Fruit fly (Drosophila melanogaster) whole organism, embryonic: ENCODE measurements around the gene MED25.

Experiments used
- BEAF-32 ChIP-seq: fragments of 200-800 bp; sonication (Bioruptor generic); optimal IDR thresholded peaks from 3 replicates; lab custom pipeline; 2017; ENCODE audit warnings: missing biosample characterization, missing genetic modification characterization, mild to moderate bottlenecking, moderate library complexity, missing genetic modification reagents
- Bgb ChIP-seq: fragments of 200-800 bp; sonication (Bioruptor generic); IDR thresholded peaks from 2 replicates; pipeline ENCODE4 v1.3.6; 2022; ENCODE audit warnings: missing biosample characterization, missing genetic modification characterization; ENCODE audit not compliant: partially characterized antibody
- CG12071 ChIP-seq: fragments of 200-800 bp; sonication (Bioruptor generic); optimal IDR thresholded peaks from 3 replicates; lab custom pipeline; 2018; ENCODE audit warnings: missing biosample characterization, mild to moderate bottlenecking, missing genetic modification characterization
- CG12219 ChIP-seq: fragments of 200-800 bp; sonication (Bioruptor generic); optimal IDR thresholded peaks from 3 replicates; lab custom pipeline; 2018; ENCODE audit warnings: missing biosample characterization, mild to moderate bottlenecking, missing genetic modification characterization
- CG13775 ChIP-seq: fragments of 200-800 bp; sonication (Bioruptor generic); optimal IDR thresholded peaks from 3 replicates; lab custom pipeline; 2017; ENCODE audit warnings: missing biosample characterization, mild to moderate bottlenecking, missing genetic modification characterization
- CG14667 ChIP-seq: fragments of 200-800 bp; sonication (Bioruptor generic); IDR thresholded peaks from 2 replicates; pipeline ENCODE4 v1.3.6; 2022; ENCODE audit warnings: missing biosample characterization, missing genetic modification characterization
- CG14860 ChIP-seq: fragments of 200-800 bp; sonication (Bioruptor generic); IDR thresholded peaks from 3 replicates; pipeline ENCODE4 v1.3.6; 2022; ENCODE audit warnings: missing biosample characterization, missing genetic modification characterization; ENCODE audit not compliant: partially characterized antibody
- CG16779 ChIP-seq: fragments of 200-800 bp; sonication (Bioruptor generic); IDR thresholded peaks from 2 replicates; pipeline ENCODE4 v1.3.6; 2022; ENCODE audit warnings: missing biosample characterization, missing genetic modification characterization
- CG18764 ChIP-seq: fragments of 200-800 bp; sonication (Bioruptor generic); optimal IDR thresholded peaks from 3 replicates; lab custom pipeline; 2016; ENCODE audit warnings: missing biosample characterization, missing genetic modification characterization
- CG31224 ChIP-seq: fragments of 200-800 bp; sonication (Bioruptor generic); IDR thresholded peaks from 2 replicates; pipeline ENCODE4 v1.3.6; 2022; ENCODE audit warnings: missing biosample characterization, missing genetic modification characterization
- CG31388 ChIP-seq: fragments of 200-800 bp; sonication (Bioruptor generic); optimal IDR thresholded peaks from 2 replicates; lab custom pipeline; 2016; ENCODE audit warnings: missing biosample characterization, missing genetic modification characterization
- CG34376 ChIP-seq: fragments of 200-800 bp; sonication (Bioruptor generic); optimal IDR thresholded peaks from 2 replicates; lab custom pipeline; 2018; ENCODE audit warnings: missing biosample characterization, mild to moderate bottlenecking, missing genetic modification characterization
- CG6272 ChIP-seq: fragments of 200-800 bp; sonication (Bioruptor generic); IDR thresholded peaks from 2 replicates; pipeline ENCODE4 v1.3.6; 2022; ENCODE audit warnings: missing biosample characterization, missing genetic modification characterization
- CG7556 ChIP-seq: fragments of 200-800 bp; sonication (Bioruptor generic); optimal IDR thresholded peaks from 2 replicates; lab custom pipeline; 2017; ENCODE audit warnings: missing biosample characterization, mild to moderate bottlenecking, missing genetic modification characterization
- D19A ChIP-seq: fragments of 200-800 bp; optimal IDR thresholded peaks from 3 replicates; lab custom pipeline; 2019; ENCODE audit warnings: missing biosample characterization, mild to moderate bottlenecking, missing genetic modification characterization, moderate library complexity
- Dbx ChIP-seq: fragments of 200-800 bp; sonication (Bioruptor generic); IDR thresholded peaks from 3 replicates; pipeline ENCODE4 v1.3.6; 2022; ENCODE audit warnings: missing biosample characterization, missing genetic modification characterization
- E2f1 ChIP-seq: fragments of 200-800 bp; sonication (Bioruptor generic); IDR thresholded peaks from 2 replicates; pipeline ENCODE4 v1.3.6; 2022; ENCODE audit warnings: missing biosample characterization, missing genetic modification characterization
- Elba2 ChIP-seq: fragments of 200-800 bp; sonication (Bioruptor generic); optimal IDR thresholded peaks from 3 replicates; lab custom pipeline; 2016; ENCODE audit warnings: missing biosample characterization, missing genetic modification characterization
- HLH54F ChIP-seq: fragments of 200-800 bp; sonication (Bioruptor generic); optimal IDR thresholded peaks from 3 replicates; lab custom pipeline; 2016; ENCODE audit warnings: missing biosample characterization, missing genetic modification characterization
- Hr39 ChIP-seq: fragments of >200 bp; optimal IDR thresholded peaks from 2 replicates; lab custom pipeline; 2017
- Lim3 ChIP-seq: fragments of 200-800 bp; sonication (Bioruptor generic); IDR thresholded peaks from 2 replicates; pipeline ENCODE4 v1.3.6; 2022; ENCODE audit warnings: missing biosample characterization, missing genetic modification characterization
- MESR4 ChIP-seq: fragments of 200-800 bp; sonication (Bioruptor generic); optimal IDR thresholded peaks from 2 replicates; lab custom pipeline; 2018; ENCODE audit warnings: missing biosample characterization, mild to moderate bottlenecking, missing genetic modification characterization, moderate library complexity
- MTF-1 ChIP-seq: fragments of 200-800 bp; sonication (Bioruptor generic); optimal IDR thresholded peaks from 2 replicates; lab custom pipeline; 2018; ENCODE audit warnings: missing biosample characterization, mild to moderate bottlenecking, missing genetic modification characterization, borderline replicate concordance
- Med ChIP-seq: fragments of 200-800 bp; sonication (Bioruptor generic); peaks from one replicate; lab custom pipeline; 2016; ENCODE audit warnings: missing biosample characterization, missing genetic modification characterization, mild to moderate bottlenecking, inconsistent platforms, moderate library complexity
- Mrtf ChIP-seq: fragments of 200-800 bp; sonication (Bioruptor generic); IDR thresholded peaks from 3 replicates; pipeline ENCODE4 v1.3.6; 2022; ENCODE audit warnings: missing biosample characterization, missing genetic modification characterization
- Side ChIP-seq: fragments of 200-800 bp; sonication (Bioruptor generic); optimal IDR thresholded peaks from 2 replicates; lab custom pipeline; 2016; ENCODE audit warnings: missing biosample characterization, missing genetic modification characterization
- TFAM ChIP-seq: fragments of 200-800 bp; sonication (Bioruptor generic); optimal IDR thresholded peaks from 2 replicates; lab custom pipeline; 2017; ENCODE audit warnings: missing biosample characterization, missing genetic modification characterization, inconsistent platforms
- Xrp1 ChIP-seq: fragments of 200-800 bp; sonication (Bioruptor generic); IDR thresholded peaks from 2 replicates; pipeline ENCODE4 v1.3.6; 2022; ENCODE audit warnings: missing biosample characterization, missing genetic modification characterization
- ab ChIP-seq: fragments of 200-800 bp; sonication (Bioruptor generic); optimal IDR thresholded peaks from 2 replicates; lab custom pipeline; 2016; ENCODE audit warnings: missing biosample characterization, missing genetic modification characterization
- bigmax ChIP-seq: fragments of 200-800 bp; sonication (Bioruptor generic); optimal IDR thresholded peaks from 2 replicates; lab custom pipeline; 2018; ENCODE audit warnings: missing biosample characterization, mild to moderate bottlenecking, missing genetic modification characterization
- btn ChIP-seq: fragments of 200-800 bp; sonication (Bioruptor generic); optimal IDR thresholded peaks from 2 replicates; lab custom pipeline; 2016; ENCODE audit warnings: missing biosample characterization, missing genetic modification characterization
- ci ChIP-seq: fragments of 200-800 bp; sonication (Bioruptor generic); IDR thresholded peaks from 3 replicates; pipeline ENCODE4 v1.3.6; 2022; ENCODE audit warnings: missing biosample characterization, missing genetic modification characterization
- dati ChIP-seq: fragments of 200-800 bp; sonication (Bioruptor generic); IDR thresholded peaks from 2 replicates; pipeline ENCODE4 v1.3.6; 2022; ENCODE audit warnings: missing biosample characterization, missing genetic modification characterization
- disco-r ChIP-seq: fragments of 200-800 bp; sonication (Bioruptor generic); optimal IDR thresholded peaks from 2 replicates; lab custom pipeline; 2016; ENCODE audit warnings: missing biosample characterization, missing genetic modification characterization
- dm ChIP-seq: fragments of 200-800 bp; sonication (Bioruptor generic); optimal IDR thresholded peaks from 3 replicates; lab custom pipeline; 2016; ENCODE audit warnings: missing biosample characterization, missing genetic modification characterization
- gcm ChIP-seq: fragments of 200-800 bp; sonication (Bioruptor generic); optimal IDR thresholded peaks from 2 replicates; lab custom pipeline; 2019; ENCODE audit warnings: missing biosample characterization, mild to moderate bottlenecking, missing genetic modification characterization, moderate library complexity
- gem ChIP-seq: fragments of 200-800 bp; sonication (Bioruptor generic); optimal IDR thresholded peaks from 2 replicates; lab custom pipeline; 2019; ENCODE audit warnings: missing biosample characterization, mild to moderate bottlenecking, missing genetic modification characterization, moderate library complexity
- grau ChIP-seq: fragments of 200-800 bp; optimal IDR thresholded peaks from 3 replicates; lab custom pipeline; 2019; ENCODE audit warnings: missing biosample characterization, mild to moderate bottlenecking, missing genetic modification characterization, moderate library complexity
- hbn ChIP-seq: fragments of 200-800 bp; sonication (Bioruptor generic); IDR thresholded peaks from 2 replicates; pipeline ENCODE4 v1.3.6; 2022; ENCODE audit warnings: missing biosample characterization, missing genetic modification characterization; ENCODE audit not compliant: partially characterized antibody
- lmd ChIP-seq: fragments of 200-800 bp; sonication (Bioruptor generic); IDR thresholded peaks from 2 replicates; pipeline ENCODE4 v1.3.6; 2022; ENCODE audit warnings: missing biosample characterization, missing genetic modification characterization
- onecut ChIP-seq: fragments of 200-800 bp; sonication (Bioruptor generic); IDR thresholded peaks from 2 replicates; pipeline ENCODE4 v1.3.6; 2022; ENCODE audit warnings: missing biosample characterization, missing genetic modification characterization
- pan ChIP-seq, 4 experiments: fragments of >200 bp in 3 of 4; fragments of 200-800 bp in 1 of 4; sonication (Bioruptor generic) in 1 of 4; optimal IDR thresholded peaks in 3 of 4; IDR thresholded peaks in 1 of 4; 2 replicates each; pipeline versions ENCODE4 v1.3.6 to Lab custom; 2017 to 2022; ENCODE audit warnings: missing biosample characterization in 2 of 4, missing genetic modification characterization in 2 of 4, mixed read lengths in 1 of 4
- pb ChIP-seq: fragments of 200-800 bp; sonication (Bioruptor generic); optimal IDR thresholded peaks from 3 replicates; lab custom pipeline; 2016; ENCODE audit warnings: missing biosample characterization, missing genetic modification characterization
- pfk ChIP-seq: fragments of 200-800 bp; sonication (Bioruptor generic); optimal IDR thresholded peaks from 2 replicates; lab custom pipeline; 2018; ENCODE audit warnings: missing biosample characterization, mild to moderate bottlenecking, missing genetic modification characterization, moderate library complexity
- pzg ChIP-seq: fragments of 200-800 bp; sonication (Bioruptor generic); optimal IDR thresholded peaks from 3 replicates; lab custom pipeline; 2018; ENCODE audit warnings: missing biosample characterization, mild to moderate bottlenecking, missing genetic modification characterization, moderate library complexity
- row ChIP-seq: fragments of 200-800 bp; sonication (Bioruptor generic); IDR thresholded peaks from 3 replicates; pipeline ENCODE4 v1.3.6; 2022; ENCODE audit warnings: missing biosample characterization, missing genetic modification characterization
- sd ChIP-seq: fragments of 200-800 bp; sonication (Bioruptor generic); optimal IDR thresholded peaks from 3 replicates; lab custom pipeline; 2018; ENCODE audit warnings: missing biosample characterization, mild to moderate bottlenecking, missing genetic modification characterization, moderate library complexity
- slou ChIP-seq: fragments of 200-800 bp; sonication (Bioruptor generic); optimal IDR thresholded peaks from 3 replicates; lab custom pipeline; 2016; ENCODE audit warnings: missing biosample characterization, missing genetic modification characterization
- sug ChIP-seq: fragments of 200-800 bp; optimal IDR thresholded peaks from 2 replicates; lab custom pipeline; 2019; ENCODE audit warnings: missing biosample characterization, mild to moderate bottlenecking, missing genetic modification characterization, moderate library complexity
- tio ChIP-seq: fragments of 200-800 bp; sonication (Bioruptor generic); optimal IDR thresholded peaks from 2 replicates; lab custom pipeline; 2017; ENCODE audit warnings: missing biosample characterization, missing genetic modification characterization, inconsistent platforms
- yki ChIP-seq: fragments of >200 bp; optimal IDR thresholded peaks from 3 replicates; lab custom pipeline; 2018

The MED25 gene

DNA sequence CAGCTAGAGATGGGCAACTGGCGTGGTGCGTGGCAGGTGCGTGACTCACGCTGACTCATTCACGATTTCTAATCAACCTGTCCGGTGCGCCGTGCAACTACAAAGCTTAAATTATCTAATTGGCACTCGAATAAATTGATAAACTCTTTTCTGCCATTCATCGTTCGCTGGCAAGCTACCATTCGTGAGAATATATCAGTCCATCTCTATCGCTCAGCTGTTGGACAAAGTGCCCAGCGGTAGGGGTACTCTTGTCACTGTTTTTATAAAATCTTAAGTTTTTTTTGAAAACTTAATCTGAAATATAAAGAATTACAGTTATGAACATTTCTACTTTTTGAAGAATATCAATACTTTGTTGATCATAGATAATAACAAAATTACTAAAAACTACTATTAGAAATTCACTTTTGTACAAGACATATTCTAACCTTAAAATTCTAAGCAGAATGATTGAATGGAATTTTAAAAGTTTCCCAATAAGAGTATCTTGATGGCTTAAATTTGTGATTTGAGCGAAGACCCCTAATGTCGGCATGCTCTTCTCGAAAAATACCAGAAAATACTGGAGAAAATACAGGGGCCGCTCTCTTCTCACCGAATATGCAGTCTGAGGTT, 12.5 kb downstream of the MED25 start, which contains the start of the genes PIG-L and psidin (continued):
- TF ChIP-seq pzg (GFP tag; lab: Kevin White, UChicago) (peak; percentile 53), slou (GFP tag; lab: Kevin White, UChicago) (peak; percentile 44), grau (tag; lab: Kevin White, UChicago) (peak; percentile 93), gcm (peak; percentile 82), Elba2 (peak; percentile 88), Xrp1 (peak; percentile 53; the same call in 1 of the 2 replicates), lmd (GFP tag; lab: Robert Waterston, UW) (peak; percentile 76), pan (optimal IDR thresholded peaks at IDR 0.05; lab: Kevin White, UChicago) (no peak), pan (GFP tag; optimal IDR thresholded peaks at IDR 0.05 in 1 of 2, IDR thresholded peaks at IDR 0.05 in 1 of 2) (peak in 1 of 2 experiments; percentile 45), ci (GFP tag; lab: Robert Waterston, UW) (peak; percentile 66), bigmax (GFP tag; lab: Kevin White, UChicago) (peak; percentile 2), CG31224 (GFP tag; lab: Robert Waterston, UW) (no peak; the same call in 1 of the 2 replicates), CG31388 (peak; percentile 34), pb (GFP tag; lab: Kevin White, UChicago) (peak; percentile 37), D19A (no peak), dm (GFP tag; lab: Kevin White, UChicago) (peak; percentile 69), HLH54F (GFP tag; lab: Kevin White, UChicago) (peak; percentile 85), Hr39 (lab: Kevin White, UChicago) (no peak), Mrtf (GFP tag; lab: Robert Waterston, UW) (peak; percentile 42; the same call in 2 of the 3 replicates), TFAM (GFP tag; lab: Kevin White, UChicago) (no peak), Side (GFP tag; lab: Kevin White, UChicago) (peak; percentile 40), yki (lab: Kevin White, UChicago) (no peak), sug (tag; lab: Kevin White, UChicago) (peak; percentile 80), onecut (GFP tag; lab: Robert Waterston, UW) (peak; percentile 43; the same call in 1 of the 2 replicates), CG13775 (GFP tag; lab: Kevin White, UChicago) (peak; percentile 91), CG12219 (peak; percentile 47), gem (tag; lab: Kevin White, UChicago) (peak; percentile 93), E2f1 (GFP tag; lab: Robert Waterston, UW) (peak; percentile 66), Dbx (GFP tag; lab: Robert Waterston, UW) (peak; percentile 57), CG16779 (GFP tag; lab: Robert Waterston, UW) (no peak), CG34376 (GFP tag; lab: Kevin White, UChicago) (peak; percentile 29), ab (peak; percentile 55), tio (GFP tag; lab: Kevin White, UChicago) (peak; percentile 89), CG12071 (GFP tag; lab: Kevin White, UChicago) (no peak), CG6272 (GFP tag; lab: Robert Waterston, UW) (peak; percentile 60), dati (GFP tag; lab: Robert Waterston, UW) (0 out of 2 replicates have a peak, but pooled peaks have one; percentile 33), Lim3 (no peak), CG14667 (GFP tag; lab: Robert Waterston, UW) (peak; percentile 21; the same call in 1 of the 2 replicates), CG14860 (GFP tag; lab: Robert Waterston, UW) (peak; percentile 95), MTF-1 (GFP tag; lab: Kevin White, UChicago) (no peak), CG7556 (peak; percentile 86)

DNA sequence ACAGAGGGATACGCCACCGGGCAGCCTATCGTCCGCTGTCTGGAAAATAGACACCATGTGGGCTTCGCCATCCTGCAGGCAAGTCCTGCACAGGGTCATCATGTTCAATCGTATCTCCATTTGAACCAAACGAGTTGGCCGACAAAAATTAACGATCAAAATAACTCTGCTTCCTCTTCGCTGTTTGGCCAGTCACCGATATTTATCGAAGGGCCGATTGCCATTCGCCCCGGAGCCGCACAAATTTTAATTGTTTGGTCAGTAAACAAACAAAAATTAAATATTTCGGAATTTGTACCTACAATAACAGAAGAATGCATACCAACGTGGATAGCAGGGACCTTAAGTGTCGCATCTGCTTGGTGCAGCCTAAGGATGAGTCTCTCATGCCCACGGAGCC, 19.1 kb downstream of the MED25 start, which contains the start of the genes CG4424 and CG4854:
TSS of gene CG4424 (minus strand) at position 200 of the 400 bp plus-strand sequence.
TSS of gene CG4854 (plus strand) at position 218 of the 400 bp plus-strand sequence.
- TF ChIP-seq row: 0 out of 3 replicates have a peak, but pooled peaks have one; percentile 32
- peak; percentile 56 for TF ChIP-seq BEAF-32 (GFP tag; lab: Kevin White, UChicago)
- TF ChIP-seq hbn (GFP tag; lab: Robert Waterston, UW): 0 out of 2 replicates have a peak, but pooled peaks have one; percentile 36
- peak; percentile 14 for TF ChIP-seq Med (GFP tag; lab: Kevin White, UChicago)
- no peak for TF ChIP-seq CG18764
- TF ChIP-seq btn (GFP tag; lab: Kevin White, UChicago): no peak
- TF ChIP-seq MESR4 (GFP tag; lab: Kevin White, UChicago): peak; percentile 46
- no peak for TF ChIP-seq pfk
- no peak; the same call in 1 of the 2 replicates for TF ChIP-seq Bgb (GFP tag; lab: Robert Waterston, UW)
- TF ChIP-seq sd (tag; lab: Kevin White, UChicago): peak; percentile 74
- no peak for TF ChIP-seq disco-r
